Worm (Caenorhabditis elegans) whole organism, late embryonic: ENCODE results near the gene pap-2.

Experiments used
- C08G9.2 ChIP-seq: sonication (generic microtip); optimal IDR thresholded peaks from 2 replicates; lab custom pipeline; 2016; ENCODE audit warnings: mild to moderate bottlenecking, missing genetic modification characterization, moderate library complexity, missing compliant biosample characterization
- F13H6.1 ChIP-seq: sonication (generic microtip); optimal IDR thresholded peaks from 2 replicates; lab custom pipeline; 2016; ENCODE audit warnings: missing genetic modification characterization, missing compliant biosample characterization
- K02D7.2 ChIP-seq: sonication (generic microtip); optimal IDR thresholded peaks from 2 replicates; lab custom pipeline; 2017; ENCODE audit warnings: mild to moderate bottlenecking, missing genetic modification characterization, missing compliant biosample characterization
- K09A11.1 ChIP-seq: sonication (generic microtip); optimal IDR thresholded peaks from 2 replicates; lab custom pipeline; 2017; ENCODE audit warnings: antibody characterized with exemption, mild to moderate bottlenecking, missing genetic modification characterization, missing compliant biosample characterization; ENCODE audit not compliant: insufficient read depth
- T23F11.4 ChIP-seq: fragments of 200-800 bp; sonication (Bioruptor generic); optimal IDR thresholded peaks from 2 replicates; lab custom pipeline; 2018; ENCODE audit warnings: mild to moderate bottlenecking, missing genetic modification characterization, missing compliant biosample characterization
- ahr-1 ChIP-seq: sonication (generic microtip); optimal IDR thresholded peaks from 2 replicates; lab custom pipeline; 2016; ENCODE audit warnings: missing genetic modification characterization, missing compliant biosample characterization
- ama-1 ChIP-seq: fragments of 150-350 bp; optimal IDR thresholded peaks from 2 replicates; lab custom pipeline; 2014
- ceh-14 ChIP-seq: sonication (generic microtip); optimal IDR thresholded peaks from 2 replicates; lab custom pipeline; 2016; ENCODE audit warnings: missing genotype, missing genetic modification characterization, missing compliant biosample characterization
- ceh-2 ChIP-seq: sonication (generic microtip); optimal IDR thresholded peaks from 2 replicates; lab custom pipeline; 2016; ENCODE audit warnings: missing genotype, missing genetic modification characterization, missing compliant biosample characterization
- ceh-24 ChIP-seq: sonication (generic microtip); optimal IDR thresholded peaks from 2 replicates; lab custom pipeline; 2016; ENCODE audit warnings: mild to moderate bottlenecking, missing genetic modification characterization, missing compliant biosample characterization
- ceh-30 ChIP-seq: fragments of 150-350 bp; optimal IDR thresholded peaks from 2 replicates; lab custom pipeline; 2014; ENCODE audit warnings: missing biosample characterization, missing genetic modification characterization
- ceh-34 ChIP-seq: sonication (generic microtip); optimal IDR thresholded peaks from 2 replicates; lab custom pipeline; 2016; ENCODE audit warnings: mild to moderate bottlenecking, missing genetic modification characterization, missing compliant biosample characterization
- ceh-45 ChIP-seq: fragments of 200-800 bp; sonication (Bioruptor generic); IDR thresholded peaks from 2 replicates; pipeline ENCODE4 v1.3.6; 2022; ENCODE audit warnings: missing genetic modification reagents, missing genetic modification characterization, missing compliant biosample characterization
- ceh-6 ChIP-seq: fragments of 200-800 bp; sonication (Bioruptor generic); optimal IDR thresholded peaks from 2 replicates; lab custom pipeline; 2018; ENCODE audit warnings: mild to moderate bottlenecking, missing genetic modification characterization, missing compliant biosample characterization
- che-1 ChIP-seq: sonication (generic microtip); optimal IDR thresholded peaks from 2 replicates; lab custom pipeline; 2016; ENCODE audit warnings: mild to moderate bottlenecking, missing genetic modification characterization, missing compliant biosample characterization
- dmd-4 ChIP-seq: sonication (generic microtip); optimal IDR thresholded peaks from 2 replicates; lab custom pipeline; 2016; ENCODE audit warnings: borderline replicate concordance, missing genetic modification characterization, missing compliant biosample characterization
- dve-1 ChIP-seq: sonication (generic microtip); optimal IDR thresholded peaks from 2 replicates; lab custom pipeline; 2017; ENCODE audit warnings: antibody characterized with exemption, mild to moderate bottlenecking, missing genetic modification characterization, missing compliant biosample characterization
- ets-4 ChIP-seq: sonication (generic microtip); optimal IDR thresholded peaks from 2 replicates; lab custom pipeline; 2016; ENCODE audit warnings: missing genetic modification characterization, missing compliant biosample characterization
- eyg-1 ChIP-seq: sonication (generic microtip); optimal IDR thresholded peaks from 2 replicates; lab custom pipeline; 2016; ENCODE audit warnings: missing genotype, missing genetic modification characterization, missing compliant biosample characterization
- fax-1 ChIP-seq: sonication (generic microtip); optimal IDR thresholded peaks from 2 replicates; lab custom pipeline; 2016; ENCODE audit warnings: missing genotype, missing genetic modification characterization, missing compliant biosample characterization
- fkh-6 ChIP-seq: sonication (generic microtip); optimal IDR thresholded peaks from 2 replicates; lab custom pipeline; 2016; ENCODE audit warnings: missing genetic modification characterization, missing compliant biosample characterization
- hlh-13 ChIP-seq: fragments of 200-800 bp; sonication (Bioruptor generic); optimal IDR thresholded peaks from 2 replicates; lab custom pipeline; 2018; ENCODE audit warnings: mild to moderate bottlenecking, missing genetic modification characterization, missing compliant biosample characterization
- hlh-15 ChIP-seq: sonication (generic microtip); optimal IDR thresholded peaks from 2 replicates; lab custom pipeline; 2016; ENCODE audit warnings: missing genetic modification characterization, missing compliant biosample characterization
- hlh-30 ChIP-seq: sonication (generic microtip); optimal IDR thresholded peaks from 2 replicates; lab custom pipeline; 2017; ENCODE audit warnings: antibody characterized with exemption, missing genetic modification characterization, missing compliant biosample characterization; ENCODE audit not compliant: insufficient read depth
- hlh-6 ChIP-seq: sonication (generic microtip); optimal IDR thresholded peaks from 2 replicates; lab custom pipeline; 2016; ENCODE audit warnings: missing genotype, missing genetic modification characterization, missing compliant biosample characterization
- lim-6 ChIP-seq: sonication (generic microtip); optimal IDR thresholded peaks from 2 replicates; lab custom pipeline; 2016; ENCODE audit warnings: missing genetic modification characterization, missing compliant biosample characterization
- lin-11 ChIP-seq: fragments of 200-800 bp; sonication (Bioruptor generic); optimal IDR thresholded peaks from 2 replicates; lab custom pipeline; 2018; ENCODE audit warnings: mild to moderate bottlenecking, missing genetic modification characterization, missing compliant biosample characterization
- mec-3 ChIP-seq: sonication (generic microtip); optimal IDR thresholded peaks from 2 replicates; lab custom pipeline; 2016; ENCODE audit warnings: borderline replicate concordance, missing genetic modification characterization, missing compliant biosample characterization
- nfya-1 ChIP-seq: sonication (generic microtip); optimal IDR thresholded peaks from 2 replicates; lab custom pipeline; 2017; ENCODE audit warnings: missing genetic modification characterization, mild to moderate bottlenecking, missing compliant biosample characterization, antibody characterized with exemption, moderate library complexity
- nhr-11 ChIP-seq: fragments of 150-350 bp; optimal IDR thresholded peaks from 2 replicates; lab custom pipeline; 2014; ENCODE audit warnings: missing biosample characterization, missing genetic modification characterization
- npax-4 ChIP-seq: sonication (generic microtip); optimal IDR thresholded peaks from 2 replicates; lab custom pipeline; 2016; ENCODE audit warnings: missing genetic modification characterization, missing compliant biosample characterization
- odd-2 ChIP-seq: sonication (generic microtip); optimal IDR thresholded peaks from 2 replicates; lab custom pipeline; 2017; ENCODE audit warnings: antibody characterized with exemption, mild to moderate bottlenecking, missing genetic modification characterization, missing compliant biosample characterization
- pag-3 ChIP-seq: sonication (generic microtip); optimal IDR thresholded peaks from 2 replicates; lab custom pipeline; 2016; ENCODE audit warnings: missing compliant biosample characterization, missing genetic modification characterization, borderline replicate concordance
- pat-9 ChIP-seq: fragments of 200-800 bp; sonication (Bioruptor generic); optimal IDR thresholded peaks from 2 replicates; lab custom pipeline; 2018; ENCODE audit warnings: mild to moderate bottlenecking, missing genetic modification characterization, moderate library complexity, missing compliant biosample characterization
- pax-1 ChIP-seq: fragments of 150-350 bp; optimal IDR thresholded peaks from 2 replicates; lab custom pipeline; 2014; ENCODE audit warnings: missing biosample characterization, missing genetic modification characterization
- pha-2 ChIP-seq: sonication (generic microtip); optimal IDR thresholded peaks from 2 replicates; lab custom pipeline; 2017; ENCODE audit warnings: mild to moderate bottlenecking, missing genetic modification characterization, missing compliant biosample characterization
- pha-4 ChIP-seq: fragments of 150-350 bp; optimal IDR thresholded peaks from 2 replicates; lab custom pipeline; 2018; ENCODE audit warnings: missing biosample characterization, missing genetic modification reagents, missing genetic modification characterization
- pqm-1 ChIP-seq: sonication (generic microtip); optimal IDR thresholded peaks from 2 replicates; lab custom pipeline; 2016; ENCODE audit warnings: missing genetic modification characterization, missing compliant biosample characterization
- ref-2 ChIP-seq: sonication (generic microtip); optimal IDR thresholded peaks from 2 replicates; lab custom pipeline; 2016; ENCODE audit warnings: missing genetic modification characterization, missing compliant biosample characterization
- sdc-2 ChIP-seq: sonication (generic microtip); optimal IDR thresholded peaks from 2 replicates; lab custom pipeline; 2016; ENCODE audit warnings: missing genotype, missing genetic modification characterization, missing compliant biosample characterization
- sox-2 ChIP-seq: fragments of 200-800 bp; sonication (Bioruptor generic); IDR thresholded peaks from 2 replicates; pipeline ENCODE4 v1.3.6; 2022; ENCODE audit warnings: missing genetic modification reagents, missing genetic modification characterization, missing compliant biosample characterization
- sox-4 ChIP-seq: sonication (generic microtip); optimal IDR thresholded peaks from 2 replicates; lab custom pipeline; 2017; ENCODE audit warnings: mild to moderate bottlenecking, missing genetic modification characterization, inconsistent platforms, missing compliant biosample characterization
- tbx-2 ChIP-seq: sonication (generic microtip); optimal IDR thresholded peaks from 2 replicates; lab custom pipeline; 2016; ENCODE audit warnings: missing genetic modification characterization, missing compliant biosample characterization
- tbx-7 ChIP-seq: sonication (generic microtip); optimal IDR thresholded peaks from 2 replicates; lab custom pipeline; 2016; ENCODE audit warnings: missing genotype, missing genetic modification characterization, missing compliant biosample characterization
- unc-42 ChIP-seq: sonication (generic microtip); optimal IDR thresholded peaks from 2 replicates; lab custom pipeline; 2016; ENCODE audit warnings: missing genotype, missing genetic modification characterization, missing compliant biosample characterization
- unc-86 ChIP-seq: sonication (generic microtip); optimal IDR thresholded peaks from 2 replicates; lab custom pipeline; 2016; ENCODE audit warnings: missing genetic modification characterization, missing compliant biosample characterization

Gene pap-2

ce11 chrII:9603419-9603818 lies 5.8 kb downstream of the pap-2 start (continued):
- TF ChIP-seq K09A11.1 (tag; lab: Kevin White, UChicago) (no peak), ceh-45 (GFP tag; lab: Robert Waterston, UW) (no peak), tbx-2 (tag; lab: Kevin White, UChicago) (peak; percentile 55), ets-4 (tag; lab: Kevin White, UChicago) (no peak), ahr-1 (tag; lab: Kevin White, UChicago) (no peak), F13H6.1 (peak; percentile 62), che-1 (no peak), ref-2 (tag; lab: Kevin White, UChicago) (peak; percentile 10), dve-1 (tag; lab: Kevin White, UChicago) (peak; percentile 52), ceh-6 (no peak), tbx-7 (tag; lab: Kevin White, UChicago) (no peak), ceh-24 (tag; lab: Kevin White, UChicago) (no peak), ceh-30 (no peak), eyg-1 (tag; lab: Kevin White, UChicago) (no peak), pat-9 (tag; lab: Kevin White, UChicago) (no peak), unc-42 (peak; percentile 33), nfya-1 (peak; percentile 76), ceh-14 (tag; lab: Kevin White, UChicago) (no peak), lin-11 (tag; lab: Kevin White, UChicago) (no peak), pqm-1 (peak; percentile 8), fax-1 (tag; lab: Kevin White, UChicago) (no peak), ceh-34 (tag; lab: Kevin White, UChicago) (peak; percentile 2), nhr-11 (tag; lab: Kevin White, UChicago) (no peak), ceh-2 (tag; lab: Kevin White, UChicago) (no peak), hlh-15 (no peak), K02D7.2 (no peak), pha-2 (tag; lab: Kevin White, UChicago) (no peak), pag-3 (tag; lab: Kevin White, UChicago) (no peak), T23F11.4 (no peak), unc-86 (no peak), sdc-2 (tag; lab: Kevin White, UChicago) (no peak), lim-6 (no peak), odd-2 (tag; lab: Kevin White, UChicago) (no peak), mec-3 (tag; lab: Kevin White, UChicago) (no peak), hlh-13 (GFP tag; lab: Kevin White, UChicago) (no peak), ama-1 (lab: Kevin White, UChicago) (no peak), pha-4 (tag; lab: Kevin White, UChicago) (no peak), hlh-30 (tag; lab: Kevin White, UChicago) (peak; percentile 96), fkh-6 (no peak), npax-4 (tag; lab: Kevin White, UChicago) (no peak), hlh-6 (tag; lab: Kevin White, UChicago) (no peak), sox-4 (tag; lab: Kevin White, UChicago) (no peak)

DNA sequence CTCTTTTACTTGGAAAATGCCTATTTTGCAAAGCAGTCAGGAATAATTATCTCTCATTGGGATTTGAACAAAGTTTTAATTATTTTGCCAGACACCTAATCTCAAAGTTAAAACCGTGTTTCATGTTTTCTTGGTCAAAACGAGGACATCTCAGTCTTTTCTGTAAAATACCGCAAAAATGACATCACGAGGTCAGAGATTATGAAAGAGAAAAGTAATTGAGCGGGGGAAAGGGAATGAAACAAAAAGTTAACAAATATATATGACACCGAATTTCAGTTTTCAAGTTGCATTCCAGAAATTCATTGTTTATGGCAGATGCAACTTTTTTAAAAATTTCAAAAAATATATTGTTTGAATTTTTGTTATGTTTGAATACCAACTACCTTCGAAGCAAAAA lies 6.6 kb downstream of the pap-2 start:
- TF ChIP-seq hlh-30 (tag; lab: Kevin White, UChicago) (no peak), K09A11.1 (tag; lab: Kevin White, UChicago) (no peak), sox-2 (GFP tag; lab: Robert Waterston, UW) (no peak), sdc-2 (tag; lab: Kevin White, UChicago) (no peak), K02D7.2 (no peak), mec-3 (tag; lab: Kevin White, UChicago) (no peak), pax-1 (tag; lab: Kevin White, UChicago) (no peak), pag-3 (tag; lab: Kevin White, UChicago) (no peak), dmd-4 (tag; lab: Kevin White, UChicago) (no peak), hlh-15 (no peak), C08G9.2 (tag; lab: Kevin White, UChicago) (no peak), T23F11.4 (no peak)
